Worm (Caenorhabditis elegans) whole organism, young adult: ENCODE measurements around the gene xpf-1.

ENCODE experiments used
- F37B4.10 ChIP-seq: fragments of 200-800 bp; sonication (Bioruptor generic); IDR thresholded peaks from 2 replicates; pipeline ENCODE4 v1.3.6; 2022; ENCODE audit warnings: missing genetic modification characterization, missing compliant biosample characterization
- F52B5.7 ChIP-seq: sonication (generic microtip); optimal IDR thresholded peaks from 2 replicates; lab custom pipeline; 2016; ENCODE audit warnings: mild to moderate bottlenecking, missing genetic modification characterization, missing compliant biosample characterization
- efl-1 ChIP-seq: fragments of 150-350 bp; optimal IDR thresholded peaks from 2 replicates; lab custom pipeline; 2014; ENCODE audit warnings: missing biosample characterization, missing genetic modification reagents, missing genetic modification characterization
- ekl-4 ChIP-seq: fragments of 200-800 bp; sonication (Bioruptor generic); IDR thresholded peaks from 2 replicates; pipeline ENCODE4 v1.3.6; 2022; ENCODE audit warnings: missing genetic modification reagents, missing genetic modification characterization, missing compliant biosample characterization
- gei-17 ChIP-seq: fragments of 200-800 bp; sonication (Bioruptor generic); optimal IDR thresholded peaks from 2 replicates; lab custom pipeline; 2018; ENCODE audit warnings: mild to moderate bottlenecking, missing genetic modification characterization, missing compliant biosample characterization
- hrde-1 ChIP-seq: sonication (generic microtip); optimal IDR thresholded peaks from 2 replicates; lab custom pipeline; 2016; ENCODE audit warnings: missing genetic modification characterization, mild to moderate bottlenecking, missing compliant biosample characterization, moderate library complexity, missing genotype, missing genetic modification reagents, borderline replicate concordance
- nfya-1 ChIP-seq: sonication (generic microtip); optimal IDR thresholded peaks from 2 replicates; lab custom pipeline; 2017; ENCODE audit warnings: antibody characterized with exemption, missing compliant biosample characterization, missing genetic modification characterization, borderline replicate concordance; ENCODE audit not compliant: insufficient read depth
- sdz-38 ChIP-seq: sonication (generic microtip); optimal IDR thresholded peaks from 2 replicates; lab custom pipeline; 2016; ENCODE audit warnings: missing genotype, missing genetic modification characterization, missing compliant biosample characterization
- snpc-4 ChIP-seq, 5 experiments: fragments of 150-350 bp in 1 of 5; sonication (generic microtip) in 4 of 5; optimal IDR thresholded peaks; 2 replicates each; lab custom pipeline; 2014 to 2018; ENCODE audit warnings: missing genetic modification characterization in 5 of 5, missing biosample characterization in 3 of 5, antibody characterized with exemption in 2 of 5, mild to moderate bottlenecking in 2 of 5, missing compliant biosample characterization in 2 of 5, missing genotype in 2 of 5, moderate library complexity in 2 of 5, missing genetic modification reagents in 1 of 5
- tbp1 ChIP-seq: fragments of 200-800 bp; sonication (Bioruptor generic); optimal IDR thresholded peaks from 2 replicates; lab custom pipeline; 2018; ENCODE audit warnings: mild to moderate bottlenecking, missing genetic modification characterization, missing compliant biosample characterization
- ztf-25 ChIP-seq: fragments of 200-800 bp; sonication (Bioruptor generic); IDR thresholded peaks from 2 replicates; pipeline ENCODE4 v1.3.6; 2022; ENCODE audit warnings: missing genetic modification reagents, missing genetic modification characterization, missing compliant biosample characterization

ce11 chrII:11689941-11690340 lies 6.0 kb upstream of the xpf-1 start:
- TF ChIP-seq ztf-25 (GFP tag; lab: Robert Waterston, UW) (no peak), nfya-1 (tag; lab: Kevin White, UChicago) (no peak), sdz-38 (tag; lab: Kevin White, UChicago) (no peak), snpc-4 (GFP tag; optimal IDR thresholded peaks at IDR 0.05; lab: Kevin White, UChicago) (no peak), snpc-4 (tag; optimal IDR thresholded peaks at IDR 0.05; lab: Kevin White, UChicago) (no peak), F37B4.10 (GFP tag; lab: Robert Waterston, UW) (no peak), hrde-1 (tag; lab: Kevin White, UChicago) (no peak), tbp1 (GFP tag; lab: Kevin White, UChicago) (no peak), gei-17 (no peak), efl-1 (GFP tag; lab: Kevin White, UChicago) (no peak), ekl-4 (GFP tag; lab: Robert Waterston, UW) (no peak), F52B5.7 (tag; lab: Kevin White, UChicago) (no peak)
